Fruit fly (Drosophila melanogaster): ENCODE data around the gene CG42359.

dm6 chr3R:19151848-19152787 is 10.0 kb downstream of the CG42359 start:
- TF ChIP-seq CG11902 (GFP tag; optimal IDR thresholded peaks at IDR 0.05) (no peak), Gug (GFP tag; IDR thresholded peaks at IDR 0.05) (no peak), CG3919 (GFP tag; optimal IDR thresholded peaks at IDR 0.05) (no peak), CG32006 (GFP tag; optimal IDR thresholded peaks at IDR 0.05) (peak; percentile 30), CG31627 (GFP tag; optimal IDR thresholded peaks at IDR 0.05) (no peak), dsx (GFP tag; optimal IDR thresholded peaks at IDR 0.05; ENCODE audit: poor library complexity, severe bottlenecking) (no peak)
